Worm (Caenorhabditis elegans) whole organism, early embryonic: ENCODE data around the gene fbxb-118.

Experiments
- aly-1 ChIP-seq: sonication (generic microtip); optimal IDR thresholded peaks from 2 replicates; lab custom pipeline; 2016; ENCODE audit warnings: missing genetic modification characterization, missing compliant biosample characterization
- ama-1 ChIP-seq: fragments of 150-350 bp; optimal IDR thresholded peaks from 2 replicates; lab custom pipeline; 2014
- ceh-13 ChIP-seq: fragments of 200-800 bp; sonication (Bioruptor generic); optimal IDR thresholded peaks from 2 replicates; lab custom pipeline; 2018; ENCODE audit warnings: mild to moderate bottlenecking, missing genetic modification characterization, missing compliant biosample characterization
- ets-7 ChIP-seq: sonication (generic microtip); optimal IDR thresholded peaks from 2 replicates; lab custom pipeline; 2016; ENCODE audit warnings: missing genotype, missing genetic modification characterization, missing compliant biosample characterization
- flt-1 ChIP-seq: fragments of 200-800 bp; sonication (Bioruptor generic); IDR thresholded peaks from 2 replicates; pipeline ENCODE4 v1.3.6; 2022; ENCODE audit warnings: missing genetic modification characterization, missing compliant biosample characterization
- hmbx-1 ChIP-seq: sonication (generic microtip); optimal IDR thresholded peaks from 2 replicates; lab custom pipeline; 2016; ENCODE audit warnings: mild to moderate bottlenecking, missing genetic modification characterization, missing compliant biosample characterization
- hmg-4 ChIP-seq: fragments of 200-800 bp; sonication (Bioruptor generic); optimal IDR thresholded peaks from 2 replicates; lab custom pipeline; 2018; ENCODE audit warnings: mild to moderate bottlenecking, missing genetic modification characterization, missing compliant biosample characterization
- hnd-1 ChIP-seq: sonication (generic microtip); optimal IDR thresholded peaks from 2 replicates; lab custom pipeline; 2016; ENCODE audit warnings: missing genetic modification characterization, missing compliant biosample characterization
- pes-1 ChIP-seq: fragments of 200-800 bp; sonication (Bioruptor generic); IDR thresholded peaks from 2 replicates; pipeline ENCODE4 v1.3.6; 2022; ENCODE audit warnings: missing genetic modification reagents, missing genetic modification characterization, missing compliant biosample characterization
- scrt-1 ChIP-seq: fragments of 200-800 bp; sonication (Bioruptor generic); IDR thresholded peaks from 2 replicates; pipeline ENCODE4 v1.3.6; 2022; ENCODE audit warnings: missing genetic modification characterization, missing compliant biosample characterization
- sea-1 ChIP-seq: fragments of 200-800 bp; sonication (Bioruptor generic); conservative IDR thresholded peaks from 2 replicates; pipeline ENCODE4 v1.3.6; 2022; ENCODE audit warnings: missing genetic modification characterization, missing compliant biosample characterization
- tbx-11 ChIP-seq: fragments of 200-800 bp; sonication (Bioruptor generic); IDR thresholded peaks from 2 replicates; pipeline ENCODE4 v1.3.6; 2022; ENCODE audit warnings: missing genetic modification characterization, missing compliant biosample characterization
- tbx-37 ChIP-seq: fragments of 200-800 bp; sonication (Bioruptor generic); conservative IDR thresholded peaks from 2 replicates; pipeline ENCODE4 v1.3.6; 2022; ENCODE audit warnings: missing genetic modification reagents, missing genetic modification characterization, missing compliant biosample characterization
- tra-4 ChIP-seq: sonication (generic microtip); optimal IDR thresholded peaks from 2 replicates; lab custom pipeline; 2017; ENCODE audit warnings: missing genetic modification characterization, missing compliant biosample characterization

- TF ChIP-seq hnd-1 (tag; lab: Kevin White, UChicago) = no peak
- no peak for TF ChIP-seq ama-1
- no peak for TF ChIP-seq tbx-11 (GFP tag; lab: Robert Waterston, UW)
- TF ChIP-seq aly-1 (tag; lab: Kevin White, UChicago) = no peak
- no peak for TF ChIP-seq scrt-1 (GFP tag; lab: Robert Waterston, UW)
- no peak for TF ChIP-seq flt-1 (GFP tag; lab: Robert Waterston, UW)
- no peak for TF ChIP-seq sea-1
- TF ChIP-seq ceh-13 (GFP tag; lab: Kevin White, UChicago) = no peak
- no peak for TF ChIP-seq tbx-37 (GFP tag; lab: Robert Waterston, UW)
- no peak for TF ChIP-seq tra-4
- TF ChIP-seq hmbx-1 = no peak
- TF ChIP-seq ets-7 (tag; lab: Kevin White, UChicago) = no peak
- no peak for TF ChIP-seq hmg-4 (GFP tag; lab: Kevin White, UChicago)
- TF ChIP-seq pes-1 (GFP tag; lab: Robert Waterston, UW) = no peak
Measured at ce11 chrII:4081891-4082290, 18.0 kb upstream of the fbxb-118 start.
